Worm (Caenorhabditis elegans): ENCODE measurements around the gene scav-1.

DNA sequence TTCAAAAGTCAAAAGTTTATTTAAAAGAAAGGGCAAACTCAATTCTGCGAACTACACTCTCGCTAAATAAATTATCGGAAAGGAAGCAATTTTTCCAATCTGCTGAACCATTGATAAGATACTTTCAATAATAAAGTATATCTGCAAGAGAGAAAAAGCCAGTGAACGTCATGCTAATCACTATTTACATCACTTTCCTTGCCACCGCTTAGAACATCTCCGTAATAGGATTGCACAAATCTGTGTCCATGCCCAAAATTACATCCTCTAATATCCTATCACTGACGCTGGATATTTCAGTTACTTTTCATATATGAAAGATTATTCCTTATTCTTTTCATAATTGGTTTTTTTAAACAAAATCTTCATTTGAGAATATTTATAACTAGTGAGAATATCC, 17.6 kb downstream of the scav-1 start:
- TF ChIP-seq lsy-2 (tag; optimal IDR thresholded peaks at IDR 0.05) = no peak
- TF ChIP-seq ceh-83 (GFP tag; optimal IDR thresholded peaks at IDR 0.05) = no peak
- no peak for TF ChIP-seq ztf-11 (tag; optimal IDR thresholded peaks at IDR 0.05)
- no peak for TF ChIP-seq blmp-1 (tag; optimal IDR thresholded peaks at IDR 0.05)
- no peak for TF ChIP-seq unc-39 (tag; optimal IDR thresholded peaks at IDR 0.05)
- TF ChIP-seq nhr-237 (tag; optimal IDR thresholded peaks at IDR 0.05) = no peak
- TF ChIP-seq pha-4 (tag; optimal IDR thresholded peaks at IDR 0.05) = no peak
- no peak for TF ChIP-seq ces-1 (GFP tag; optimal IDR thresholded peaks at IDR 0.05)
- TF ChIP-seq unc-62 (GFP tag; optimal IDR thresholded peaks at IDR 0.05) = no peak

Data from whole organism, mixed stage, embryonic.